Worm (Caenorhabditis elegans) whole organism, late embryonic: ENCODE measurements around the gene nas-25.

Experiments
- C38D4.7 ChIP-seq: fragments of 200-800 bp; sonication (Bioruptor generic); optimal IDR thresholded peaks from 2 replicates; lab custom pipeline; 2018; ENCODE audit warnings: mild to moderate bottlenecking, missing genetic modification characterization, moderate library complexity, missing compliant biosample characterization
- ama-1 ChIP-seq: fragments of 150-350 bp; optimal IDR thresholded peaks from 2 replicates; lab custom pipeline; 2014
- ceh-24 ChIP-seq: sonication (generic microtip); optimal IDR thresholded peaks from 2 replicates; lab custom pipeline; 2016; ENCODE audit warnings: mild to moderate bottlenecking, missing genetic modification characterization, missing compliant biosample characterization
- ceh-45 ChIP-seq: fragments of 200-800 bp; sonication (Bioruptor generic); IDR thresholded peaks from 2 replicates; pipeline ENCODE4 v1.3.6; 2022; ENCODE audit warnings: missing genetic modification reagents, missing genetic modification characterization, missing compliant biosample characterization
- elt-2 ChIP-seq: sonication (generic microtip); optimal IDR thresholded peaks from 2 replicates; lab custom pipeline; 2016; ENCODE audit warnings: missing genetic modification reagents, missing genetic modification characterization, missing compliant biosample characterization
- fkh-10 ChIP-seq: fragments of 150-350 bp; optimal IDR thresholded peaks from 2 replicates; lab custom pipeline; 2014; ENCODE audit warnings: missing biosample characterization, missing genetic modification reagents, missing genetic modification characterization
- nfya-1 ChIP-seq: sonication (generic microtip); optimal IDR thresholded peaks from 2 replicates; lab custom pipeline; 2017; ENCODE audit warnings: missing genetic modification characterization, mild to moderate bottlenecking, missing compliant biosample characterization, antibody characterized with exemption, moderate library complexity
- ref-2 ChIP-seq: sonication (generic microtip); optimal IDR thresholded peaks from 2 replicates; lab custom pipeline; 2016; ENCODE audit warnings: missing genetic modification characterization, missing compliant biosample characterization

DNA sequence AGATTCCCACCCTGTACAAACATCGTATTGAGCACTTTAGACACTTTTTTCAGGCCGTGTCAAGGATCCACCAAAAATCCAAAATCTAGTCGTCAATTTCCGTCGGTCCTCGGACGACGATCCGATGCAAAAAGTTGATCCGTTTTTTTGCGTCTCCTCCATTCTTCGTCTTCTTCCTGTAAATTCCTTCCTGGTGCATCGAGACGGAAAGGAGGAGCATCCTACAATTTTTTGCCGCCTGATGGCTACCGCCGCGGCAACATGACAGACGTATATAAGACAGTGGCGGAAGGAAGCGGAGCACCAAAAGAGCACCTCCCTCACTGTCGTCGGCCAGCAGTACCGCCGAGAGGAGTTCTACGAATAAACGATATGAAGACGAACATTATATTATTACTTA lies 25.0 kb upstream of the nas-25 start, which contains the start of gene appg-2:
- TF ChIP-seq nfya-1 (tag; lab: Kevin White, UChicago) (no peak), elt-2 (tag; lab: Kevin White, UChicago) (no peak), fkh-10 (GFP tag; lab: Kevin White, UChicago) (no peak), C38D4.7 (GFP tag; lab: Kevin White, UChicago) (no peak), ceh-45 (no peak), ceh-24 (no peak), ama-1 (lab: Kevin White, UChicago) (no peak), ref-2 (tag; lab: Kevin White, UChicago) (no peak)
